Fruit fly (Drosophila melanogaster) whole organism, embryonic: Measurements from ENCODE around the gene Agpat3.

Experiments
- Bgb ChIP-seq: fragments of 200-800 bp; sonication (Bioruptor generic); IDR thresholded peaks from 2 replicates; pipeline ENCODE4 v1.3.6; 2022; ENCODE audit warnings: missing biosample characterization, missing genetic modification characterization; ENCODE audit not compliant: partially characterized antibody
- BtbVII ChIP-seq: fragments of 200-800 bp; sonication (Bioruptor generic); optimal IDR thresholded peaks from 3 replicates; lab custom pipeline; 2017; ENCODE audit warnings: missing biosample characterization, mild to moderate bottlenecking, missing genetic modification characterization
- C15 ChIP-seq: fragments of 200-800 bp; sonication (Bioruptor generic); IDR thresholded peaks from 3 replicates; pipeline ENCODE4 v1.3.6; 2022; ENCODE audit warnings: missing biosample characterization, missing genetic modification characterization
- CG10462 ChIP-seq: fragments of 200-800 bp; sonication (Bioruptor generic); optimal IDR thresholded peaks from 2 replicates; lab custom pipeline; 2016; ENCODE audit warnings: missing biosample characterization, missing genetic modification characterization
- CG10543 ChIP-seq: fragments of 200-800 bp; sonication (Bioruptor generic); optimal IDR thresholded peaks from 3 replicates; lab custom pipeline; 2017; ENCODE audit warnings: missing biosample characterization, mild to moderate bottlenecking, missing genetic modification characterization, moderate library complexity
- CG12219 ChIP-seq: fragments of 200-800 bp; sonication (Bioruptor generic); optimal IDR thresholded peaks from 3 replicates; lab custom pipeline; 2018; ENCODE audit warnings: missing biosample characterization, mild to moderate bottlenecking, missing genetic modification characterization
- CG12659 ChIP-seq: fragments of 200-800 bp; sonication (Bioruptor generic); optimal IDR thresholded peaks from 3 replicates; lab custom pipeline; 2017; ENCODE audit warnings: mild to moderate bottlenecking, missing biosample characterization, missing genetic modification reagents, missing genetic modification characterization
- CG15073 ChIP-seq: fragments of 200-800 bp; sonication (Bioruptor generic); optimal IDR thresholded peaks from 2 replicates; lab custom pipeline; 2016; ENCODE audit warnings: missing biosample characterization, missing genetic modification characterization
- CG1529 ChIP-seq: fragments of 200-800 bp; sonication (Bioruptor generic); optimal IDR thresholded peaks from 3 replicates; lab custom pipeline; 2018; ENCODE audit warnings: missing biosample characterization, missing genetic modification characterization
- CG2116 ChIP-seq: fragments of 200-800 bp; sonication (Bioruptor generic); optimal IDR thresholded peaks from 3 replicates; lab custom pipeline; 2018; ENCODE audit warnings: missing biosample characterization, mild to moderate bottlenecking, missing genetic modification characterization
- CG30431 ChIP-seq: fragments of 200-800 bp; sonication (Bioruptor generic); optimal IDR thresholded peaks from 2 replicates; lab custom pipeline; 2017; ENCODE audit warnings: missing biosample characterization, missing genetic modification characterization
- CG3065 ChIP-seq: fragments of 200-800 bp; sonication (Bioruptor generic); optimal IDR thresholded peaks from 2 replicates; lab custom pipeline; 2016; ENCODE audit warnings: missing biosample characterization, missing genetic modification characterization
- CG5245 ChIP-seq: fragments of 200-800 bp; sonication (Bioruptor generic); optimal IDR thresholded peaks from 3 replicates; lab custom pipeline; 2016; ENCODE audit warnings: missing biosample characterization, missing genetic modification characterization
- CG7786 ChIP-seq: fragments of 200-800 bp; sonication (Bioruptor generic); optimal IDR thresholded peaks from 2 replicates; lab custom pipeline; 2016; ENCODE audit warnings: missing biosample characterization, missing genetic modification characterization
- CG7928 ChIP-seq: fragments of 200-800 bp; sonication (Bioruptor generic); optimal IDR thresholded peaks from 2 replicates; lab custom pipeline; 2017; ENCODE audit warnings: missing biosample characterization, mild to moderate bottlenecking, missing genetic modification characterization
- CG8388 ChIP-seq: fragments of 200-800 bp; sonication (Bioruptor generic); optimal IDR thresholded peaks from 2 replicates; lab custom pipeline; 2019; ENCODE audit warnings: missing biosample characterization, mild to moderate bottlenecking, missing genetic modification characterization, moderate library complexity
- CG8944 ChIP-seq: fragments of 200-800 bp; sonication (Bioruptor generic); optimal IDR thresholded peaks from 3 replicates; lab custom pipeline; 2016; ENCODE audit warnings: missing biosample characterization, missing genetic modification characterization
- CG9215 ChIP-seq: fragments of 200-800 bp; sonication (Bioruptor generic); IDR thresholded peaks from 2 replicates; pipeline ENCODE4 v1.3.6; 2022; ENCODE audit warnings: missing biosample characterization, missing genetic modification characterization
- CG9797 ChIP-seq: fragments of 200-800 bp; sonication (Bioruptor generic); optimal IDR thresholded peaks from 3 replicates; lab custom pipeline; 2018; ENCODE audit warnings: missing biosample characterization, mild to moderate bottlenecking, missing genetic modification characterization
- CrebB ChIP-seq: fragments of 200-800 bp; sonication (Bioruptor generic); optimal IDR thresholded peaks from 3 replicates; lab custom pipeline; 2018; ENCODE audit warnings: missing biosample characterization, mild to moderate bottlenecking, missing genetic modification characterization
- D19B ChIP-seq: fragments of 200-800 bp; sonication (Bioruptor generic); optimal IDR thresholded peaks from 2 replicates; lab custom pipeline; 2017; ENCODE audit warnings: missing biosample characterization, mild to moderate bottlenecking, missing genetic modification characterization
- Deaf1 ChIP-seq: fragments of 200-800 bp; optimal IDR thresholded peaks from 3 replicates; lab custom pipeline; 2019; ENCODE audit warnings: missing biosample characterization, mild to moderate bottlenecking, missing genetic modification characterization, moderate library complexity
- Dip2 ChIP-seq: fragments of 200-800 bp; sonication (Bioruptor generic); IDR thresholded peaks from 2 replicates; pipeline ENCODE4 v1.3.6; 2022; ENCODE audit warnings: missing biosample characterization, missing genetic modification characterization
- HLH3B ChIP-seq: fragments of 200-800 bp; sonication (Bioruptor generic); IDR thresholded peaks from 2 replicates; pipeline ENCODE4 v1.3.6; 2022; ENCODE audit warnings: missing biosample characterization, missing genetic modification characterization
- Jarid2 ChIP-seq: fragments of 200-800 bp; sonication (Bioruptor generic); optimal IDR thresholded peaks from 3 replicates; lab custom pipeline; 2017; ENCODE audit warnings: mild to moderate bottlenecking, missing biosample characterization, missing genetic modification reagents, missing genetic modification characterization
- Lim3 ChIP-seq: fragments of 200-800 bp; sonication (Bioruptor generic); IDR thresholded peaks from 2 replicates; pipeline ENCODE4 v1.3.6; 2022; ENCODE audit warnings: missing biosample characterization, missing genetic modification characterization
- Lpt ChIP-seq: fragments of >200 bp; optimal IDR thresholded peaks from 2 replicates; lab custom pipeline; 2018; ENCODE audit warnings: missing biosample characterization, missing genetic modification characterization
- NfI ChIP-seq: fragments of 200-800 bp; sonication (Bioruptor generic); optimal IDR thresholded peaks from 3 replicates; lab custom pipeline; 2018; ENCODE audit warnings: missing biosample characterization, mild to moderate bottlenecking, missing genetic modification characterization, moderate library complexity
- YL-1 ChIP-seq: fragments of 200-800 bp; sonication (Bioruptor generic); optimal IDR thresholded peaks from 3 replicates; lab custom pipeline; 2017; ENCODE audit warnings: missing biosample characterization, mild to moderate bottlenecking, missing genetic modification characterization
- al ChIP-seq: fragments of 200-800 bp; sonication (Bioruptor generic); IDR thresholded peaks from 2 replicates; pipeline ENCODE4 v1.3.6; 2022; ENCODE audit warnings: missing biosample characterization, missing genetic modification characterization
- ato ChIP-seq: fragments of 200-800 bp; sonication (Bioruptor generic); IDR thresholded peaks from 2 replicates; pipeline ENCODE4 v1.3.6; 2022; ENCODE audit warnings: missing biosample characterization, missing genetic modification characterization; ENCODE audit not compliant: partially characterized antibody
- chinmo ChIP-seq: fragments of 200-800 bp; sonication (Bioruptor generic); IDR thresholded peaks from 4 replicates; pipeline ENCODE4 v1.3.6; 2022; ENCODE audit warnings: missing biosample characterization, missing genetic modification characterization; ENCODE audit not compliant: partially characterized antibody
- ci ChIP-seq: fragments of 200-800 bp; sonication (Bioruptor generic); IDR thresholded peaks from 3 replicates; pipeline ENCODE4 v1.3.6; 2022; ENCODE audit warnings: missing biosample characterization, missing genetic modification characterization
- exex ChIP-seq: fragments of 200-800 bp; sonication (Bioruptor generic); optimal IDR thresholded peaks from 4 replicates; lab custom pipeline; 2018; ENCODE audit warnings: missing biosample characterization, mild to moderate bottlenecking, missing genetic modification characterization, moderate library complexity
- gcm ChIP-seq: fragments of 200-800 bp; sonication (Bioruptor generic); optimal IDR thresholded peaks from 2 replicates; lab custom pipeline; 2019; ENCODE audit warnings: missing biosample characterization, mild to moderate bottlenecking, missing genetic modification characterization, moderate library complexity
- gfzf ChIP-seq: fragments of 200-800 bp; sonication (Bioruptor generic); optimal IDR thresholded peaks from 2 replicates; lab custom pipeline; 2016; ENCODE audit warnings: missing biosample characterization, mild to moderate bottlenecking, missing genetic modification characterization, moderate library complexity
- gt ChIP-seq: fragments of 200-800 bp; sonication (Bioruptor generic); IDR thresholded peaks from 2 replicates; pipeline ENCODE4 v1.3.6; 2022; ENCODE audit warnings: missing biosample characterization, missing genetic modification characterization
- hth ChIP-seq: fragments of >200 bp; optimal IDR thresholded peaks from 2 replicates; lab custom pipeline; 2017; ENCODE audit warnings: inconsistent platforms
- ind ChIP-seq: fragments of 200-800 bp; sonication (Bioruptor generic); optimal IDR thresholded peaks from 3 replicates; lab custom pipeline; 2016; ENCODE audit warnings: missing biosample characterization, missing genetic modification characterization
- jing ChIP-seq: fragments of 200-800 bp; sonication (Bioruptor generic); optimal IDR thresholded peaks from 2 replicates; lab custom pipeline; 2018; ENCODE audit warnings: missing biosample characterization, mild to moderate bottlenecking, missing genetic modification characterization
- peb ChIP-seq: fragments of 200-800 bp; sonication (Bioruptor generic); IDR thresholded peaks from 2 replicates; pipeline ENCODE4 v1.3.6; 2022; ENCODE audit warnings: missing biosample characterization, missing genetic modification characterization
- pzg ChIP-seq: fragments of 200-800 bp; sonication (Bioruptor generic); optimal IDR thresholded peaks from 3 replicates; lab custom pipeline; 2018; ENCODE audit warnings: missing biosample characterization, mild to moderate bottlenecking, missing genetic modification characterization, moderate library complexity
- seq ChIP-seq: fragments of 200-800 bp; sonication (Bioruptor generic); IDR thresholded peaks from 2 replicates; pipeline ENCODE4 v1.3.6; 2022; ENCODE audit warnings: missing biosample characterization, missing genetic modification characterization
- sima ChIP-seq: fragments of 200-800 bp; sonication (Bioruptor generic); optimal IDR thresholded peaks from 2 replicates; lab custom pipeline; 2016; ENCODE audit warnings: missing biosample characterization, missing genetic modification characterization
- slbo ChIP-seq: fragments of 200-800 bp; sonication (Bioruptor generic); IDR thresholded peaks from 2 replicates; pipeline ENCODE4 v1.3.6; 2022; ENCODE audit warnings: missing biosample characterization, missing genetic modification characterization
- slou ChIP-seq: fragments of 200-800 bp; sonication (Bioruptor generic); optimal IDR thresholded peaks from 3 replicates; lab custom pipeline; 2016; ENCODE audit warnings: missing biosample characterization, missing genetic modification characterization
- slp2 ChIP-seq: fragments of 200-800 bp; sonication (Bioruptor generic); optimal IDR thresholded peaks from 2 replicates; lab custom pipeline; 2016; ENCODE audit warnings: missing biosample characterization, missing genetic modification characterization
- ssp ChIP-seq: fragments of 200-800 bp; sonication (Bioruptor generic); IDR thresholded peaks from 2 replicates; pipeline ENCODE4 v1.3.6; 2022; ENCODE audit warnings: missing biosample characterization, missing genetic modification characterization
- tap ChIP-seq: fragments of 200-800 bp; optimal IDR thresholded peaks from 3 replicates; lab custom pipeline; 2019; ENCODE audit warnings: missing biosample characterization, mild to moderate bottlenecking, missing genetic modification characterization, moderate library complexity
- tna ChIP-seq: fragments of 200-800 bp; sonication (Bioruptor generic); IDR thresholded peaks from 2 replicates; pipeline ENCODE4 v1.3.6; 2022; ENCODE audit warnings: missing biosample characterization, missing genetic modification characterization; ENCODE audit not compliant: partially characterized antibody
- trh ChIP-seq: fragments of 200-800 bp; sonication (Bioruptor generic); optimal IDR thresholded peaks from 2 replicates; lab custom pipeline; 2016; ENCODE audit warnings: missing biosample characterization, missing genetic modification characterization
- vvl ChIP-seq: fragments of 200-800 bp; sonication (Bioruptor generic); IDR thresholded peaks from 2 replicates; pipeline ENCODE4 v1.3.6; 2022; ENCODE audit warnings: missing biosample characterization, missing genetic modification characterization

The Agpat3 gene

dm6 chr3L:16411566-16411965 is 25.8 kb upstream of the Agpat3 start, which contains the start of gene fax (continued):
- TF ChIP-seq CG7928 (GFP tag; lab: Kevin White, UChicago) (no peak), slp2 (no peak), ato (GFP tag; lab: Robert Waterston, UW) (peak; percentile 38; the same call in 1 of the 2 replicates), CG9215 (GFP tag; lab: Robert Waterston, UW) (no peak), ci (GFP tag; lab: Robert Waterston, UW) (peak; percentile 74; the same call in 2 of the 3 replicates), gt (GFP tag; lab: Robert Waterston, UW) (no peak), al (GFP tag; lab: Robert Waterston, UW) (no peak), CG12659 (GFP tag; lab: Kevin White, UChicago) (peak; percentile 69), Lim3 (GFP tag; lab: Robert Waterston, UW) (no peak), D19B (GFP tag; lab: Kevin White, UChicago) (no peak), seq (GFP tag; lab: Robert Waterston, UW) (peak; percentile 17; the same call in 1 of the 2 replicates), pzg (GFP tag; lab: Kevin White, UChicago) (peak; percentile 75), CG10543 (peak; percentile 31), NfI (GFP tag; lab: Kevin White, UChicago) (peak; percentile 2), Jarid2 (GFP tag; lab: Kevin White, UChicago) (no peak), CG15073 (no peak), gfzf (GFP tag; lab: Kevin White, UChicago) (peak; percentile 94), CG9797 (GFP tag; lab: Kevin White, UChicago) (peak; percentile 96), CG8388 (GFP tag; lab: Kevin White, UChicago) (peak; percentile 11), tap (tag; lab: Kevin White, UChicago) (peak; percentile 15), Dip2 (GFP tag; lab: Robert Waterston, UW) (no peak), hth (lab: Kevin White, UChicago) (no peak), sima (GFP tag; lab: Kevin White, UChicago) (no peak), CG7786 (GFP tag; lab: Kevin White, UChicago) (no peak), CG3065 (no peak), peb (peak; percentile 32; the same call in 1 of the 2 replicates), tna (GFP tag; lab: Robert Waterston, UW) (peak; percentile 46), Bgb (GFP tag; lab: Robert Waterston, UW) (peak; percentile 56; the same call in 1 of the 2 replicates), jing (GFP tag; lab: Kevin White, UChicago) (no peak), trh (GFP tag; lab: Kevin White, UChicago) (no peak), CG8944 (GFP tag; lab: Kevin White, UChicago) (no peak), vvl (GFP tag; lab: Robert Waterston, UW) (peak; percentile 61; the same call in 1 of the 2 replicates), CG2116 (GFP tag; lab: Kevin White, UChicago) (peak; percentile 28), YL-1 (GFP tag; lab: Kevin White, UChicago) (peak; percentile 28), exex (tag; lab: Kevin White, UChicago) (no peak), ind (GFP tag; lab: Kevin White, UChicago) (no peak), Lpt (GFP tag; lab: Kevin White, UChicago) (no peak), CrebB (peak; percentile 36), chinmo (peak; percentile 96), Deaf1 (tag; lab: Kevin White, UChicago) (peak; percentile 97), CG10462 (no peak), CG30431 (GFP tag; lab: Kevin White, UChicago) (no peak), HLH3B (GFP tag; lab: Robert Waterston, UW) (0 out of 2 replicates have a peak, but pooled peaks have one; percentile 7), ssp (GFP tag; lab: Robert Waterston, UW) (no peak), CG5245 (no peak), gcm (GFP tag; lab: Kevin White, UChicago) (peak; percentile 37), slou (GFP tag; lab: Kevin White, UChicago) (no peak), C15 (GFP tag; lab: Robert Waterston, UW) (no peak), slbo (GFP tag; lab: Robert Waterston, UW) (no peak), BtbVII (GFP tag; lab: Kevin White, UChicago) (no peak), CG1529 (GFP tag; lab: Kevin White, UChicago) (no peak), CG12219 (GFP tag; lab: Kevin White, UChicago) (peak; percentile 8)
